Fruit fly (Drosophila melanogaster): ENCODE data around the gene CG15023.

DNA sequence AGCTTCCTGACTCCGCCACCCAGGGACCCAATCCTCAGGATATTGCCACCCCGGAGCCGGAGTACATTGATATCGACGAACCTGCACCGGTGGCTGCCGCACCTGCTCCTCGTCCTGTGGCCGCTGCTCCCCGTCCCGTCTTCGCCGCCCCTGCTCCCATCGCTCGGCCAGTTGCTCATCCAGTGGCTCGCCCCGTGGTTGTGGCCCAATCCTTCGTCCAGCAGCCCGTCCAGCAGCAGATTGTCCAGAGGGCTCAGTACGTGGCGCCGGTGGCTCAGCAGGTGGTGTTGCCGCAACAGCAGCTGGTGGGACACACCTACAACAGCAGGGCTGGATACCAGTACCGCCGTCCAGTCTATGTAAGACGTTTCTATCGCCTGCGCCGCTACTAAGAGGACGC lies 14.1 kb downstream of the CG15023 start:
- TF ChIP-seq CG10348 (GFP tag; IDR thresholded peaks at IDR 0.05) (no peak), fd96Ca (GFP tag; IDR thresholded peaks at IDR 0.05) (no peak), CG4496 (GFP tag; IDR thresholded peaks at IDR 0.05) (no peak), CG13204 (GFP tag; optimal IDR thresholded peaks at IDR 0.05) (no peak), CG32121 (GFP tag; IDR thresholded peaks at IDR 0.05) (no peak), D1 (tag; optimal IDR thresholded peaks at IDR 0.05) (no peak), Snoo (tag; optimal IDR thresholded peaks at IDR 0.05) (no peak), CG12605 (GFP tag; IDR thresholded peaks at IDR 0.05) (no peak)

All from whole organism, pupa.